Worm (Caenorhabditis elegans) whole organism, L1 larva: ENCODE data around the gene F19G12.1.

Source experiments
- C04F5.9 ChIP-seq: sonication (generic microtip); optimal IDR thresholded peaks from 2 replicates; lab custom pipeline; 2016; ENCODE audit warnings: missing genetic modification characterization, missing compliant biosample characterization
- Y116A8C.19 ChIP-seq: sonication (generic microtip); optimal IDR thresholded peaks from 2 replicates; lab custom pipeline; 2016; ENCODE audit warnings: missing compliant biosample characterization, missing genetic modification characterization, borderline replicate concordance
- alr-1 ChIP-seq: fragments of 200-800 bp; sonication (Bioruptor generic); optimal IDR thresholded peaks from 2 replicates; lab custom pipeline; 2018; ENCODE audit warnings: borderline replicate concordance, mild to moderate bottlenecking, missing genetic modification characterization, missing compliant biosample characterization
- aly-2 ChIP-seq: fragments of 150-350 bp; optimal IDR thresholded peaks from 2 replicates; lab custom pipeline; 2014; ENCODE audit warnings: missing biosample characterization, missing genetic modification characterization
- ceh-8 ChIP-seq: fragments of 200-800 bp; sonication (Bioruptor generic); optimal IDR thresholded peaks from 2 replicates; lab custom pipeline; 2018; ENCODE audit warnings: mild to moderate bottlenecking, missing genetic modification characterization, moderate library complexity, missing compliant biosample characterization
- ceh-82 ChIP-seq, 3 experiments: fragments of 150-350 bp in 1 of 3; sonication (generic microtip) in 2 of 3; optimal IDR thresholded peaks; 2 replicates each; lab custom pipeline; 2014 to 2017; ENCODE audit warnings: missing biosample characterization in 3 of 3, missing genetic modification characterization in 3 of 3
- ceh-88 ChIP-seq: fragments of 200-800 bp; sonication (Bioruptor generic); IDR thresholded peaks from 2 replicates; pipeline ENCODE4 v1.3.6; 2022; ENCODE audit warnings: missing genetic modification characterization, missing compliant biosample characterization
- ces-1 ChIP-seq: fragments of 150-350 bp; optimal IDR thresholded peaks from 2 replicates; lab custom pipeline; 2014; ENCODE audit warnings: missing biosample characterization, missing genetic modification reagents, missing genetic modification characterization
- dpl-1 ChIP-seq, 3 experiments: fragments of 150-350 bp in 2 of 3; sonication (generic microtip) in 1 of 3; optimal IDR thresholded peaks; 2 replicates each; lab custom pipeline; 2014 to 2017; ENCODE audit warnings: missing biosample characterization in 3 of 3, missing genetic modification characterization in 3 of 3, missing genetic modification reagents in 3 of 3
- dsc-1 ChIP-seq: sonication (generic microtip); optimal IDR thresholded peaks from 2 replicates; lab custom pipeline; 2016; ENCODE audit warnings: mild to moderate bottlenecking, missing genetic modification characterization, missing compliant biosample characterization
- efl-1 ChIP-seq, 4 experiments: fragments of 150-350 bp; optimal IDR thresholded peaks in 3 of 4; peaks in 1 of 4; 1 replicate in 1 of 4; 2 replicates in 3 of 4; lab custom pipeline; 2014; ENCODE audit warnings: missing biosample characterization in 2 of 4, missing genetic modification characterization in 2 of 4, missing genetic modification reagents in 2 of 4
- efl-3 ChIP-seq: fragments of 200-800 bp; sonication (Bioruptor generic); optimal IDR thresholded peaks from 2 replicates; lab custom pipeline; 2018; ENCODE audit warnings: mild to moderate bottlenecking, missing genetic modification characterization, missing compliant biosample characterization
- egl-13 ChIP-seq: sonication (generic microtip); optimal IDR thresholded peaks from 2 replicates; lab custom pipeline; 2016; ENCODE audit warnings: missing genotype, missing genetic modification reagents, missing genetic modification characterization, missing compliant biosample characterization
- egl-27 ChIP-seq, 2 experiments: fragments of 150-350 bp in 1 of 2; sonication (generic microtip); optimal IDR thresholded peaks; 3 replicates each; lab custom pipeline; 2017 to 2018; ENCODE audit warnings: missing biosample characterization in 2 of 2, missing genetic modification characterization in 2 of 2, missing genetic modification reagents in 2 of 2
- elt-2 ChIP-seq: sonication (generic microtip); optimal IDR thresholded peaks from 2 replicates; lab custom pipeline; 2016; ENCODE audit warnings: missing genetic modification characterization, mild to moderate bottlenecking, inconsistent platforms, missing compliant biosample characterization, missing genetic modification reagents
- elt-3 ChIP-seq, 6 experiments: fragments of 150-350 bp in 1 of 6; sonication (generic microtip); optimal IDR thresholded peaks; 2 replicates each; lab custom pipeline; 2017 to 2018; ENCODE audit warnings: missing biosample characterization in 6 of 6, missing genetic modification characterization in 6 of 6, inconsistent platforms in 1 of 6
- ets-5 ChIP-seq: fragments of 200-800 bp; sonication (Bioruptor generic); IDR thresholded peaks from 2 replicates; pipeline ENCODE4 v1.3.6; 2022; ENCODE audit warnings: missing genetic modification characterization, missing compliant biosample characterization
- fkh-4 ChIP-seq: sonication (generic microtip); optimal IDR thresholded peaks from 2 replicates; lab custom pipeline; 2016; ENCODE audit warnings: missing compliant biosample characterization, missing genetic modification characterization, borderline replicate concordance
- fkh-8 ChIP-seq: sonication (generic microtip); optimal IDR thresholded peaks from 2 replicates; lab custom pipeline; 2016; ENCODE audit warnings: mild to moderate bottlenecking, missing genetic modification characterization, missing compliant biosample characterization
- fos-1 ChIP-seq: fragments of 150-350 bp; optimal IDR thresholded peaks from 2 replicates; lab custom pipeline; 2014; ENCODE audit warnings: missing biosample characterization, missing genetic modification characterization
- grh-1 ChIP-seq: fragments of 200-800 bp; sonication (Bioruptor generic); IDR thresholded peaks from 2 replicates; pipeline ENCODE4 v1.3.6; 2022; ENCODE audit warnings: missing genetic modification reagents, missing genetic modification characterization, missing compliant biosample characterization
- hlh-4 ChIP-seq: sonication (generic microtip); optimal IDR thresholded peaks from 2 replicates; lab custom pipeline; 2016; ENCODE audit warnings: mild to moderate bottlenecking, missing genetic modification characterization, missing compliant biosample characterization
- hpl-2 ChIP-seq: fragments of 150-350 bp; optimal IDR thresholded peaks from 2 replicates; lab custom pipeline; 2014; ENCODE audit warnings: missing biosample characterization, missing genetic modification reagents, missing genetic modification characterization
- irx-1 ChIP-seq: sonication (generic microtip); optimal IDR thresholded peaks from 2 replicates; lab custom pipeline; 2016; ENCODE audit warnings: missing genetic modification characterization, missing compliant biosample characterization
- isw-1 ChIP-seq: fragments of 200-800 bp; sonication (Bioruptor generic); IDR thresholded peaks from 2 replicates; pipeline ENCODE4 v1.3.6; 2022; ENCODE audit warnings: missing genetic modification characterization, missing compliant biosample characterization
- lin-14 ChIP-seq: fragments of 200-800 bp; sonication (Bioruptor generic); optimal IDR thresholded peaks from 2 replicates; lab custom pipeline; 2018; ENCODE audit warnings: mild to moderate bottlenecking, missing genetic modification characterization, moderate library complexity, missing compliant biosample characterization
- lin-35 ChIP-seq, 2 experiments: fragments of 150-350 bp; optimal IDR thresholded peaks; 2 replicates each; lab custom pipeline; 2014; ENCODE audit warnings: missing biosample characterization in 2 of 2, missing genetic modification characterization in 2 of 2, missing genetic modification reagents in 2 of 2
- lin-39 ChIP-seq: fragments of 150-350 bp; optimal IDR thresholded peaks from 2 replicates; lab custom pipeline; 2014; ENCODE audit warnings: missing biosample characterization, missing genetic modification reagents, missing genetic modification characterization
- lir-3 ChIP-seq: sonication (generic microtip); optimal IDR thresholded peaks from 2 replicates; lab custom pipeline; 2016; ENCODE audit warnings: mild to moderate bottlenecking, missing genetic modification characterization, moderate library complexity, missing compliant biosample characterization; ENCODE audit not compliant: poor library complexity
- mab-9 ChIP-seq: fragments of 200-800 bp; sonication (Bioruptor generic); IDR thresholded peaks from 2 replicates; pipeline ENCODE4 v1.3.6; 2022; ENCODE audit warnings: missing genetic modification reagents, missing genetic modification characterization, missing compliant biosample characterization
- mdl-1 ChIP-seq, 2 experiments: fragments of 150-350 bp; optimal IDR thresholded peaks; 2 replicates each; lab custom pipeline; 2014 to 2017; ENCODE audit warnings: missing biosample characterization in 2 of 2, missing genetic modification characterization in 2 of 2, inconsistent platforms in 1 of 2
- mep-1 ChIP-seq: fragments of 150-350 bp; optimal IDR thresholded peaks from 2 replicates; lab custom pipeline; 2014; ENCODE audit warnings: missing biosample characterization, missing genetic modification characterization
- nhr-11 ChIP-seq: fragments of 150-350 bp; optimal IDR thresholded peaks from 2 replicates; lab custom pipeline; 2014; ENCODE audit warnings: missing biosample characterization, missing genetic modification characterization
- nhr-19 ChIP-seq: fragments of 200-800 bp; sonication (Bioruptor generic); conservative IDR thresholded peaks from 2 replicates; pipeline ENCODE4 v1.3.6; 2022; ENCODE audit warnings: missing genetic modification characterization, missing compliant biosample characterization
- nhr-20 ChIP-seq: sonication (generic microtip); optimal IDR thresholded peaks from 2 replicates; lab custom pipeline; 2016; ENCODE audit warnings: mild to moderate bottlenecking, missing genetic modification characterization, missing compliant biosample characterization
- nhr-237 ChIP-seq: fragments of 150-350 bp; optimal IDR thresholded peaks from 2 replicates; lab custom pipeline; 2014; ENCODE audit warnings: missing biosample characterization, missing genetic modification characterization
- nhr-76 ChIP-seq: sonication (generic microtip); optimal IDR thresholded peaks from 2 replicates; lab custom pipeline; 2017; ENCODE audit warnings: missing biosample characterization, missing genetic modification characterization
- nhr-77 ChIP-seq: fragments of 150-350 bp; optimal IDR thresholded peaks from 2 replicates; lab custom pipeline; 2014; ENCODE audit warnings: missing biosample characterization, missing genetic modification characterization
- nhr-84 ChIP-seq: sonication (generic microtip); optimal IDR thresholded peaks from 2 replicates; lab custom pipeline; 2017; ENCODE audit warnings: missing biosample characterization, missing genetic modification characterization
- nhr-85 ChIP-seq: sonication (generic microtip); peaks from one replicate; lab custom pipeline; 2016; ENCODE audit warnings: missing genetic modification characterization, inconsistent platforms, missing compliant biosample characterization
- pqm-1 ChIP-seq: sonication (generic microtip); optimal IDR thresholded peaks from 3 replicates; lab custom pipeline; 2017; ENCODE audit warnings: missing biosample characterization, missing genetic modification characterization
- snpc-4 ChIP-seq: fragments of 150-350 bp; optimal IDR thresholded peaks from 2 replicates; lab custom pipeline; 2014; ENCODE audit warnings: missing biosample characterization, missing genetic modification characterization
- sptf-1 ChIP-seq: fragments of 150-350 bp; optimal IDR thresholded peaks from 2 replicates; lab custom pipeline; 2014; ENCODE audit warnings: missing biosample characterization, missing genetic modification characterization
- sup-37 ChIP-seq: fragments of 200-800 bp; sonication (Bioruptor generic); optimal IDR thresholded peaks from 2 replicates; lab custom pipeline; 2018; ENCODE audit warnings: mild to moderate bottlenecking, missing genetic modification characterization, missing compliant biosample characterization
- tbx-2 ChIP-seq: sonication (generic microtip); optimal IDR thresholded peaks from 2 replicates; lab custom pipeline; 2016; ENCODE audit warnings: missing genetic modification characterization, missing compliant biosample characterization
- tlp-1 ChIP-seq: fragments of 150-350 bp; optimal IDR thresholded peaks from 2 replicates; lab custom pipeline; 2014; ENCODE audit warnings: missing biosample characterization, missing genetic modification characterization
- unc-30 ChIP-seq: sonication (generic microtip); optimal IDR thresholded peaks from 2 replicates; lab custom pipeline; 2017; ENCODE audit warnings: missing biosample characterization, missing genetic modification characterization
- unc-86 ChIP-seq: sonication (generic microtip); optimal IDR thresholded peaks from 2 replicates; lab custom pipeline; 2016; ENCODE audit warnings: missing genetic modification characterization, missing compliant biosample characterization
- xbp-1 ChIP-seq: sonication (generic microtip); optimal IDR thresholded peaks from 2 replicates; lab custom pipeline; 2016; ENCODE audit warnings: missing genetic modification characterization, missing compliant biosample characterization
- ztf-11 ChIP-seq, 2 experiments: sonication (generic microtip); optimal IDR thresholded peaks; 2 replicates each; lab custom pipeline; 2016 to 2017; ENCODE audit warnings: missing genetic modification characterization in 2 of 2, missing biosample characterization in 1 of 2, missing compliant biosample characterization in 1 of 2
- ztf-4 ChIP-seq: fragments of 150-350 bp; optimal IDR thresholded peaks from 2 replicates; lab custom pipeline; 2014; ENCODE audit warnings: missing biosample characterization, missing genetic modification characterization

Gene F19G12.1

DNA sequence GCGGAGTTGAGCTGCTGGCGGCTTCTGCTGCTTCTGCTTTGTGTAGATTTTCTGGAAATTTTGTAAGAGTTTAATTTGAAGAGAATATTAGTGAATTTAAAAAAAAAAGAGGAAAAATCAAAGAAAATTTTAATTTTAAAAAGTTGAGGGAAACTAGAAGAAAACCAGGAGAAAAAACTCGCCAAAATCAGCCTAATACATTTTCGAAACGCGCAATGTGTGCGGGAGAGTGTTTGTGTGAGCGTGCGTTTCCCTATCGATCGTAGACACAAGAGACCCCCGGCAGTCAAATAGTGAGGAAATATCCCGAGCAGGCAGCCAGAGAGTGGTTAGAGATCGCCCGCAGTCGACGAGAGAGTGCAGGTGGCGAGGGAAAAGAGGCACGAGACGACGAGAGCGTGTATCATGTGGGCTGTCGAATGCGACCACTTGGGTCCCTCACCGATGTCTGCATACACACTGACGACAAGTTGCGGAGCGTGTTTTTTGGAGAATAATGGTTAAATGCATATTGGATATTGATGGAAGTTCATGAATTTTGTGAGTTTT, 15.9 kb downstream of the F19G12.1 start, which contains the start of gene zfp-3 (continued):
- TF ChIP-seq nhr-77 (tag; lab: Kevin White, UChicago) (peak; percentile 95), nhr-20 (tag; lab: Kevin White, UChicago) (peak; percentile 99), elt-3 (tag; optimal IDR thresholded peaks at IDR 0.05; lab: Kevin White, UChicago) (peak in 3 of 6 experiments; percentile 26 to 88 (median 82)), ztf-11 (tag; optimal IDR thresholded peaks at IDR 0.05; lab: Kevin White, UChicago) (peak in 1 of 2 experiments; percentile 86), mdl-1 (tag; optimal IDR thresholded peaks at IDR 0.05; lab: Kevin White, UChicago) (peak; percentile 87 to 98), irx-1 (tag; lab: Kevin White, UChicago) (peak; percentile 88), ztf-4 (tag; lab: Kevin White, UChicago) (peak; percentile 97), Y116A8C.19 (tag; lab: Kevin White, UChicago) (no peak), xbp-1 (peak; percentile 96), nhr-19 (GFP tag; lab: Robert Waterston, UW) (peak; percentile 94), mep-1 (peak; percentile 95), hlh-4 (tag; lab: Kevin White, UChicago) (peak; percentile 3), nhr-11 (tag; lab: Kevin White, UChicago) (peak; percentile 83), hpl-2 (GFP tag; lab: Kevin White, UChicago) (peak; percentile 81), efl-3 (GFP tag; lab: Kevin White, UChicago) (no peak), ceh-8 (GFP tag; lab: Kevin White, UChicago) (peak; percentile 88), unc-86 (tag; lab: Kevin White, UChicago) (peak; percentile 96), fkh-4 (tag; lab: Kevin White, UChicago) (peak; percentile 35), dsc-1 (tag; lab: Kevin White, UChicago) (peak; percentile 95), ets-5 (GFP tag; lab: Robert Waterston, UW) (no peak), egl-27 (tag; optimal IDR thresholded peaks at IDR 0.05; lab: Kevin White, UChicago) (peak; percentile 36 to 90), unc-30 (tag; lab: Kevin White, UChicago) (no peak), sptf-1 (tag; lab: Kevin White, UChicago) (no peak), pqm-1 (peak; percentile 54), mab-9 (GFP tag; lab: Robert Waterston, UW) (peak; percentile 87), ces-1 (peak; percentile 16), ceh-82 (tag; optimal IDR thresholded peaks at IDR 0.05; lab: Kevin White, UChicago) (peak; percentile 81 to 96 (median 94)), lin-39 (tag; lab: Kevin White, UChicago) (peak; percentile 64), lin-35 (GFP tag; optimal IDR thresholded peaks at IDR 0.05; lab: Kevin White, UChicago) (peak; percentile 86 to 90), egl-13 (tag; lab: Kevin White, UChicago) (peak; percentile 91), aly-2 (peak; percentile 89), tbx-2 (tag; lab: Kevin White, UChicago) (peak; percentile 98), nhr-84 (tag; lab: Kevin White, UChicago) (no peak), sup-37 (peak; percentile 76), fkh-8 (tag; lab: Kevin White, UChicago) (peak; percentile 98), ceh-88 (GFP tag; lab: Robert Waterston, UW) (peak; percentile 88), C04F5.9 (tag; lab: Kevin White, UChicago) (peak; percentile 72), nhr-76 (no peak), lir-3 (tag; lab: Kevin White, UChicago) (peak; percentile 89), dpl-1 (GFP tag; optimal IDR thresholded peaks at IDR 0.05; lab: Kevin White, UChicago) (peak; percentile 72 to 77 (median 73)), snpc-4 (peak; percentile 84), isw-1 (peak; percentile 91), efl-1 (optimal IDR thresholded peaks at IDR 0.05; lab: Kevin White, UChicago) (peak; percentile 85 to 96), efl-1 (GFP tag; optimal IDR thresholded peaks at IDR 0.05 in 1 of 2; lab: Kevin White, UChicago) (peak; percentile 66 to 97), tlp-1 (tag; lab: Kevin White, UChicago) (no peak), nhr-85 (peak; percentile 97), lin-14 (GFP tag; lab: Kevin White, UChicago) (peak; percentile 99), nhr-237 (tag; lab: Kevin White, UChicago) (peak; percentile 81), fos-1 (tag; lab: Kevin White, UChicago) (peak; percentile 95), elt-2 (tag; lab: Kevin White, UChicago) (peak; percentile 82), grh-1 (GFP tag; lab: Robert Waterston, UW) (peak; percentile 91), alr-1 (tag; lab: Kevin White, UChicago) (no peak)
